Fruit fly (Drosophila melanogaster) whole organism, adult: ENCODE measurements around the gene SCaMC.

Experiments used
- CG12768 ChIP-seq: fragments of 200-800 bp; sonication (Bioruptor generic); optimal IDR thresholded peaks from 2 replicates; lab custom pipeline; 2017; ENCODE audit warnings: missing biosample characterization, missing genetic modification characterization, mild to moderate bottlenecking, moderate library complexity, missing genetic modification reagents
- CG14711 ChIP-seq: fragments of 200-800 bp; sonication (Bioruptor generic); optimal IDR thresholded peaks from 2 replicates; lab custom pipeline; 2018; ENCODE audit warnings: missing biosample characterization, mild to moderate bottlenecking, missing genetic modification characterization, moderate library complexity
- CG1620 ChIP-seq: fragments of 200-800 bp; sonication (Bioruptor generic); optimal IDR thresholded peaks from 2 replicates; lab custom pipeline; 2016; ENCODE audit warnings: missing biosample characterization, missing genetic modification characterization
- CG33017 ChIP-seq: fragments of 200-800 bp; sonication (Bioruptor generic); optimal IDR thresholded peaks from 2 replicates; lab custom pipeline; 2018; ENCODE audit warnings: missing biosample characterization, mild to moderate bottlenecking, missing genetic modification characterization, moderate library complexity
- CG5204 ChIP-seq: fragments of 200-800 bp; sonication (Bioruptor generic); optimal IDR thresholded peaks from 2 replicates; lab custom pipeline; 2016; ENCODE audit warnings: missing biosample characterization, missing genetic modification characterization
- CG7101 ChIP-seq: fragments of 200-800 bp; sonication (Bioruptor generic); optimal IDR thresholded peaks from 2 replicates; lab custom pipeline; 2018; ENCODE audit warnings: missing biosample characterization, mild to moderate bottlenecking, missing genetic modification characterization, moderate library complexity
- Hr96 ChIP-seq: fragments of 200-800 bp; sonication (Bioruptor generic); optimal IDR thresholded peaks from 2 replicates; lab custom pipeline; 2016; ENCODE audit warnings: missing biosample characterization, missing genetic modification characterization
- tj ChIP-seq: fragments of 200-800 bp; sonication (Bioruptor generic); optimal IDR thresholded peaks from 3 replicates; lab custom pipeline; 2017; ENCODE audit warnings: missing biosample characterization, mild to moderate bottlenecking, missing genetic modification characterization, moderate library complexity

dm6 chr3L:12434432-12434831 lies 19.8 kb upstream of the SCaMC start:
- TF ChIP-seq CG7101 (tag; lab: Kevin White, UChicago) (no peak), CG5204 (GFP tag; lab: Kevin White, UChicago) (no peak), CG33017 (tag; lab: Kevin White, UChicago) (no peak), CG1620 (no peak), tj (GFP tag; lab: Kevin White, UChicago) (no peak), CG14711 (no peak), CG12768 (GFP tag; lab: Kevin White, UChicago) (no peak), Hr96 (GFP tag; lab: Kevin White, UChicago) (no peak)
